Worm (Caenorhabditis elegans) whole organism, early embryonic: ENCODE measurements around the gene F53B1.2.

Experiments used
- B0310.2 ChIP-seq: sonication (generic microtip); optimal IDR thresholded peaks from 2 replicates; lab custom pipeline; 2016; ENCODE audit warnings: mild to moderate bottlenecking, missing genetic modification characterization, missing compliant biosample characterization
- F13C5.2 ChIP-seq: sonication (generic microtip); optimal IDR thresholded peaks from 2 replicates; lab custom pipeline; 2017; ENCODE audit warnings: mild to moderate bottlenecking, missing genetic modification characterization, inconsistent platforms, missing compliant biosample characterization
- aly-1 ChIP-seq: sonication (generic microtip); optimal IDR thresholded peaks from 2 replicates; lab custom pipeline; 2016; ENCODE audit warnings: missing genetic modification characterization, missing compliant biosample characterization
- ama-1 ChIP-seq: fragments of 150-350 bp; optimal IDR thresholded peaks from 2 replicates; lab custom pipeline; 2014
- ceh-13 ChIP-seq: fragments of 200-800 bp; sonication (Bioruptor generic); optimal IDR thresholded peaks from 2 replicates; lab custom pipeline; 2018; ENCODE audit warnings: mild to moderate bottlenecking, missing genetic modification characterization, missing compliant biosample characterization
- ceh-36 ChIP-seq: sonication (generic microtip); optimal IDR thresholded peaks from 2 replicates; lab custom pipeline; 2016; ENCODE audit warnings: missing genetic modification characterization, inconsistent platforms, missing compliant biosample characterization
- ets-7 ChIP-seq: sonication (generic microtip); optimal IDR thresholded peaks from 2 replicates; lab custom pipeline; 2016; ENCODE audit warnings: missing genotype, missing genetic modification characterization, missing compliant biosample characterization
- flt-1 ChIP-seq: fragments of 200-800 bp; sonication (Bioruptor generic); IDR thresholded peaks from 2 replicates; pipeline ENCODE4 v1.3.6; 2022; ENCODE audit warnings: missing genetic modification characterization, missing compliant biosample characterization
- hmbx-1 ChIP-seq: sonication (generic microtip); optimal IDR thresholded peaks from 2 replicates; lab custom pipeline; 2016; ENCODE audit warnings: mild to moderate bottlenecking, missing genetic modification characterization, missing compliant biosample characterization
- hmg-4 ChIP-seq: fragments of 200-800 bp; sonication (Bioruptor generic); optimal IDR thresholded peaks from 2 replicates; lab custom pipeline; 2018; ENCODE audit warnings: mild to moderate bottlenecking, missing genetic modification characterization, missing compliant biosample characterization
- hnd-1 ChIP-seq: sonication (generic microtip); optimal IDR thresholded peaks from 2 replicates; lab custom pipeline; 2016; ENCODE audit warnings: missing genetic modification characterization, missing compliant biosample characterization
- pes-1 ChIP-seq: fragments of 200-800 bp; sonication (Bioruptor generic); IDR thresholded peaks from 2 replicates; pipeline ENCODE4 v1.3.6; 2022; ENCODE audit warnings: missing genetic modification reagents, missing genetic modification characterization, missing compliant biosample characterization
- scrt-1 ChIP-seq: fragments of 200-800 bp; sonication (Bioruptor generic); IDR thresholded peaks from 2 replicates; pipeline ENCODE4 v1.3.6; 2022; ENCODE audit warnings: missing genetic modification characterization, missing compliant biosample characterization
- sea-1 ChIP-seq: fragments of 200-800 bp; sonication (Bioruptor generic); conservative IDR thresholded peaks from 2 replicates; pipeline ENCODE4 v1.3.6; 2022; ENCODE audit warnings: missing genetic modification characterization, missing compliant biosample characterization
- tbx-11 ChIP-seq: fragments of 200-800 bp; sonication (Bioruptor generic); IDR thresholded peaks from 2 replicates; pipeline ENCODE4 v1.3.6; 2022; ENCODE audit warnings: missing genetic modification characterization, missing compliant biosample characterization
- tbx-37 ChIP-seq: fragments of 200-800 bp; sonication (Bioruptor generic); conservative IDR thresholded peaks from 2 replicates; pipeline ENCODE4 v1.3.6; 2022; ENCODE audit warnings: missing genetic modification reagents, missing genetic modification characterization, missing compliant biosample characterization
- tra-4 ChIP-seq: sonication (generic microtip); optimal IDR thresholded peaks from 2 replicates; lab custom pipeline; 2017; ENCODE audit warnings: missing genetic modification characterization, missing compliant biosample characterization

The F53B1.2 gene

ce11 chrX:2108682-2109081, at the start of gene F53B1.2:
TSS of gene F53B1.2 (plus strand) at chrX:2108982.
- TF ChIP-seq ets-7, result no peak
- TF ChIP-seq tbx-11 (GFP tag; lab: Robert Waterston, UW), result no peak
- no peak for TF ChIP-seq B0310.2
- TF ChIP-seq ama-1 (lab: Kevin White, UChicago), result no peak
- no peak for TF ChIP-seq tra-4
- TF ChIP-seq pes-1, result no peak
- no peak for TF ChIP-seq F13C5.2
- TF ChIP-seq tbx-37 (GFP tag; lab: Robert Waterston, UW), result no peak
- TF ChIP-seq ceh-36 (tag; lab: Kevin White, UChicago), result no peak
- TF ChIP-seq flt-1 (GFP tag; lab: Robert Waterston, UW), result no peak
- no peak for TF ChIP-seq ceh-13 (GFP tag; lab: Kevin White, UChicago)
- TF ChIP-seq aly-1, result no peak
- no peak for TF ChIP-seq hmbx-1 (tag; lab: Kevin White, UChicago)
- no peak for TF ChIP-seq hnd-1 (tag; lab: Kevin White, UChicago)
- TF ChIP-seq sea-1 (GFP tag; lab: Robert Waterston, UW), result no peak
- no peak for TF ChIP-seq hmg-4 (GFP tag; lab: Kevin White, UChicago)

- no peak for TF ChIP-seq tbx-11 (GFP tag; lab: Robert Waterston, UW)
- no peak for TF ChIP-seq ama-1 (lab: Kevin White, UChicago)
- no peak for TF ChIP-seq hmg-4 (GFP tag; lab: Kevin White, UChicago)
- TF ChIP-seq tbx-37 (GFP tag; lab: Robert Waterston, UW), result no peak
- no peak for TF ChIP-seq pes-1
- no peak for TF ChIP-seq ets-7
- TF ChIP-seq B0310.2, result no peak
- TF ChIP-seq sea-1 (GFP tag; lab: Robert Waterston, UW), result no peak
- no peak for TF ChIP-seq hnd-1 (tag; lab: Kevin White, UChicago)
- TF ChIP-seq F13C5.2, result no peak
- TF ChIP-seq ceh-36 (tag; lab: Kevin White, UChicago), result no peak
- no peak for TF ChIP-seq flt-1 (GFP tag; lab: Robert Waterston, UW)
- TF ChIP-seq ceh-13 (GFP tag; lab: Kevin White, UChicago), result no peak
Measured at ce11 chrX:2064730-2065129, 44.1 kb upstream of the F53B1.2 start, which contains the start of gene F49H12.7. TSS of gene F49H12.7 (plus strand) at chrX:2065030.

ce11 chrX:2068294-2068693, 40.5 kb upstream of the F53B1.2 start:
- TF ChIP-seq scrt-1 (GFP tag; lab: Robert Waterston, UW) (no peak), ceh-36 (tag; lab: Kevin White, UChicago) (no peak), hmg-4 (GFP tag; lab: Kevin White, UChicago) (no peak), ama-1 (lab: Kevin White, UChicago) (no peak), tra-4 (no peak), pes-1 (no peak)

ce11 chrX:2070418-2070996, 38.3 kb upstream of the F53B1.2 start, which contains the start of gene acl-4:
TSS of gene acl-4 (minus strand) at chrX:2070444.
- no peak for TF ChIP-seq ceh-36 (tag; lab: Kevin White, UChicago)
- no peak for TF ChIP-seq ama-1 (lab: Kevin White, UChicago)
- no peak for TF ChIP-seq ets-7
- no peak for TF ChIP-seq scrt-1 (GFP tag; lab: Robert Waterston, UW)
- TF ChIP-seq B0310.2, result no peak
- no peak for TF ChIP-seq tra-4
- TF ChIP-seq pes-1, result no peak
- TF ChIP-seq hmbx-1 (tag; lab: Kevin White, UChicago), result no peak
- TF ChIP-seq F13C5.2, result no peak
- TF ChIP-seq hnd-1 (tag; lab: Kevin White, UChicago), result no peak
- TF ChIP-seq flt-1 (GFP tag; lab: Robert Waterston, UW), result no peak
- no peak for TF ChIP-seq tbx-37 (GFP tag; lab: Robert Waterston, UW)
- TF ChIP-seq aly-1, result no peak
- TF ChIP-seq ceh-13 (GFP tag; lab: Kevin White, UChicago), result no peak
- TF ChIP-seq tbx-11 (GFP tag; lab: Robert Waterston, UW), result no peak
- no peak for TF ChIP-seq hmg-4 (GFP tag; lab: Kevin White, UChicago)
- no peak for TF ChIP-seq sea-1 (GFP tag; lab: Robert Waterston, UW)

- TF ChIP-seq pes-1 (no peak), hmg-4 (GFP tag; lab: Kevin White, UChicago) (peak; percentile 38), sea-1 (GFP tag; lab: Robert Waterston, UW) (no peak), F13C5.2 (peak; percentile 63)
Measured at ce11 chrX:2071392-2072001, 37.3 kb upstream of the F53B1.2 start.

ce11 chrX:2074055-2074454, 34.7 kb upstream of the F53B1.2 start, which contains the start of gene txdc-12.2:
TSS of gene txdc-12.2 (plus strand) at chrX:2074450.
- TF ChIP-seq tra-4, result no peak
- no peak for TF ChIP-seq flt-1 (GFP tag; lab: Robert Waterston, UW)
- no peak for TF ChIP-seq hnd-1 (tag; lab: Kevin White, UChicago)
- TF ChIP-seq F13C5.2, result no peak
- no peak for TF ChIP-seq B0310.2
- no peak for TF ChIP-seq tbx-11 (GFP tag; lab: Robert Waterston, UW)

ce11 chrX:2075169-2075568, 33.6 kb upstream of the F53B1.2 start:
- TF ChIP-seq ceh-13 (GFP tag; lab: Kevin White, UChicago) (no peak), hmg-4 (GFP tag; lab: Kevin White, UChicago) (no peak), tra-4 (no peak), tbx-37 (GFP tag; lab: Robert Waterston, UW) (no peak), ets-7 (no peak), B0310.2 (no peak), flt-1 (GFP tag; lab: Robert Waterston, UW) (no peak), hmbx-1 (tag; lab: Kevin White, UChicago) (no peak), ceh-36 (tag; lab: Kevin White, UChicago) (no peak), pes-1 (no peak), tbx-11 (GFP tag; lab: Robert Waterston, UW) (no peak)
